Worm (Caenorhabditis elegans) whole organism, mixed stage, embryonic: Measurements from ENCODE around the gene sdz-5.

Experiments
- M03D4.4 ChIP-seq: sonication (generic microtip); optimal IDR thresholded peaks from 2 replicates; lab custom pipeline; 2017; ENCODE audit warnings: mild to moderate bottlenecking, missing genetic modification characterization, missing compliant biosample characterization
- bed-3 ChIP-seq: fragments of 200-800 bp; sonication (Bioruptor generic); optimal IDR thresholded peaks from 3 replicates; lab custom pipeline; 2018; ENCODE audit warnings: mild to moderate bottlenecking, missing genetic modification characterization, moderate library complexity, missing compliant biosample characterization
- ceh-43 ChIP-seq: fragments of 200-800 bp; sonication (Bioruptor generic); optimal IDR thresholded peaks from 2 replicates; lab custom pipeline; 2018; ENCODE audit warnings: mild to moderate bottlenecking, missing genetic modification characterization, moderate library complexity, missing compliant biosample characterization
- ceh-83 ChIP-seq: fragments of 200-800 bp; sonication (Bioruptor generic); optimal IDR thresholded peaks from 2 replicates; lab custom pipeline; 2018; ENCODE audit warnings: mild to moderate bottlenecking, missing genetic modification characterization, missing compliant biosample characterization
- ces-1 ChIP-seq: fragments of 150-350 bp; optimal IDR thresholded peaks from 2 replicates; lab custom pipeline; 2014; ENCODE audit warnings: missing biosample characterization, missing genetic modification reagents, missing genetic modification characterization
- drap-1 ChIP-seq: fragments of 200-800 bp; sonication (Bioruptor generic); optimal IDR thresholded peaks from 3 replicates; lab custom pipeline; 2018; ENCODE audit warnings: mild to moderate bottlenecking, missing genetic modification characterization, missing compliant biosample characterization
- elt-1 ChIP-seq: sonication (generic microtip); optimal IDR thresholded peaks from 2 replicates; lab custom pipeline; 2017; ENCODE audit warnings: missing genetic modification characterization, mild to moderate bottlenecking, missing compliant biosample characterization, antibody characterized with exemption, moderate library complexity, borderline replicate concordance; ENCODE audit not compliant: insufficient read depth
- elt-3 ChIP-seq: fragments of 150-350 bp; optimal IDR thresholded peaks from 2 replicates; lab custom pipeline; 2014; ENCODE audit warnings: missing biosample characterization, missing genetic modification characterization
- flh-1 ChIP-seq: fragments of 200-800 bp; sonication (Bioruptor generic); optimal IDR thresholded peaks from 2 replicates; lab custom pipeline; 2018; ENCODE audit warnings: mild to moderate bottlenecking, missing genetic modification characterization, moderate library complexity, missing compliant biosample characterization
- ham-2 ChIP-seq: fragments of 200-800 bp; sonication (Bioruptor generic); optimal IDR thresholded peaks from 2 replicates; lab custom pipeline; 2018; ENCODE audit warnings: mild to moderate bottlenecking, missing genetic modification characterization, missing compliant biosample characterization
- hlh-1 ChIP-seq: fragments of 150-350 bp; optimal IDR thresholded peaks from 2 replicates; lab custom pipeline; 2014; ENCODE audit warnings: missing biosample characterization, missing genetic modification reagents, missing genetic modification characterization
- lin-13 ChIP-seq: fragments of 150-350 bp; optimal IDR thresholded peaks from 2 replicates; lab custom pipeline; 2014; ENCODE audit warnings: missing biosample characterization, missing genetic modification characterization
- lin-32 ChIP-seq: fragments of 200-800 bp; sonication (Bioruptor generic); optimal IDR thresholded peaks from 2 replicates; lab custom pipeline; 2018; ENCODE audit warnings: mild to moderate bottlenecking, missing genetic modification characterization, missing compliant biosample characterization
- lsy-2 ChIP-seq: fragments of 150-350 bp; optimal IDR thresholded peaks from 2 replicates; lab custom pipeline; 2014; ENCODE audit warnings: missing biosample characterization, missing genetic modification characterization
- mab-5 ChIP-seq: fragments of 150-350 bp; optimal IDR thresholded peaks from 2 replicates; lab custom pipeline; 2014; ENCODE audit warnings: missing biosample characterization, missing genetic modification characterization
- mls-2 ChIP-seq: sonication (generic microtip); optimal IDR thresholded peaks from 2 replicates; lab custom pipeline; 2016; ENCODE audit warnings: mild to moderate bottlenecking, missing genetic modification characterization, moderate library complexity, missing compliant biosample characterization
- nhr-12 ChIP-seq: fragments of 150-350 bp; optimal IDR thresholded peaks from 2 replicates; lab custom pipeline; 2014; ENCODE audit warnings: missing biosample characterization, missing genetic modification characterization
- nhr-2 ChIP-seq: fragments of 150-350 bp; optimal IDR thresholded peaks from 2 replicates; lab custom pipeline; 2014; ENCODE audit warnings: missing biosample characterization, missing genetic modification characterization
- nhr-28 ChIP-seq: fragments of 150-350 bp; optimal IDR thresholded peaks from 2 replicates; lab custom pipeline; 2014; ENCODE audit warnings: missing biosample characterization, missing genetic modification characterization
- nhr-76 ChIP-seq: sonication (generic microtip); optimal IDR thresholded peaks from 2 replicates; lab custom pipeline; 2017; ENCODE audit warnings: missing biosample characterization, missing genetic modification characterization
- pha-4 ChIP-seq: fragments of 150-350 bp; optimal IDR thresholded peaks from 2 replicates; lab custom pipeline; 2018; ENCODE audit warnings: missing biosample characterization, missing genetic modification reagents, missing genetic modification characterization
- sem-2 ChIP-seq: fragments of 200-800 bp; sonication (Bioruptor generic); optimal IDR thresholded peaks from 2 replicates; lab custom pipeline; 2018; ENCODE audit warnings: mild to moderate bottlenecking, missing genetic modification characterization, missing compliant biosample characterization
- snpc-4 ChIP-seq: fragments of 150-350 bp; optimal IDR thresholded peaks from 2 replicates; lab custom pipeline; 2014; ENCODE audit warnings: missing biosample characterization, missing genetic modification characterization
- sptf-1 ChIP-seq: sonication (generic microtip); optimal IDR thresholded peaks from 2 replicates; lab custom pipeline; 2017; ENCODE audit warnings: mild to moderate bottlenecking, missing genetic modification characterization, moderate library complexity, missing compliant biosample characterization
- tbx-8 ChIP-seq: fragments of 200-800 bp; sonication (Bioruptor generic); optimal IDR thresholded peaks from 2 replicates; lab custom pipeline; 2018; ENCODE audit warnings: mild to moderate bottlenecking, missing genetic modification characterization, moderate library complexity, missing compliant biosample characterization
- unc-120 ChIP-seq: sonication (generic microtip); optimal IDR thresholded peaks from 2 replicates; lab custom pipeline; 2017; ENCODE audit warnings: missing genetic modification characterization, missing compliant biosample characterization; ENCODE audit not compliant: poor library complexity, severe bottlenecking
- unc-39 ChIP-seq: fragments of 150-350 bp; optimal IDR thresholded peaks from 2 replicates; lab custom pipeline; 2014; ENCODE audit warnings: missing biosample characterization, missing genetic modification characterization
- unc-62 ChIP-seq: fragments of 150-350 bp; optimal IDR thresholded peaks from 2 replicates; lab custom pipeline; 2014; ENCODE audit warnings: missing biosample characterization, missing genetic modification reagents, missing genetic modification characterization
- ztf-11 ChIP-seq: fragments of 150-350 bp; optimal IDR thresholded peaks from 2 replicates; lab custom pipeline; 2014; ENCODE audit warnings: missing biosample characterization, missing genetic modification characterization

The sdz-5 gene

DNA sequence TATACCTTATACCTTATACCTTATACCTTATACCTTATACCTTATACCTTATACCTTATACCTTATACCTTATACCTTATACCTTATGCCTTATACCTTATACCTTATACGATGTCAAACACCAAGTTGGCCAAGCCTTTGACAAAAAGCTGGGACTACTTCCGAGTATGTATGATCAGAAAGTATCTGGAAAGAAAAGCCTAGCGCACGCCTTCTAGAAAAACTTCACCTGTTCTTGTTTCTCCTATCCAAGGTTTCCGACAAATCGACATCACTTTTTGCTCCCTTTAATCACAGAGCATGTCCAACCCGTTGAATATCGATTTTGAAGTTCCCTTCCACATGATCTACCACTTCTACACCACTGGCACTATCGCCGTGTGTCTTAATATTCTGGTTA lies 39.9 kb downstream of the sdz-5 start, which contains the start of gene sri-28:
sri-28 (plus strand) TSS at position 301 of the 400 bp plus-strand sequence.
- TF ChIP-seq lin-13 (tag; lab: Kevin White, UChicago) (no peak), drap-1 (GFP tag; lab: Kevin White, UChicago) (no peak)

DNA sequence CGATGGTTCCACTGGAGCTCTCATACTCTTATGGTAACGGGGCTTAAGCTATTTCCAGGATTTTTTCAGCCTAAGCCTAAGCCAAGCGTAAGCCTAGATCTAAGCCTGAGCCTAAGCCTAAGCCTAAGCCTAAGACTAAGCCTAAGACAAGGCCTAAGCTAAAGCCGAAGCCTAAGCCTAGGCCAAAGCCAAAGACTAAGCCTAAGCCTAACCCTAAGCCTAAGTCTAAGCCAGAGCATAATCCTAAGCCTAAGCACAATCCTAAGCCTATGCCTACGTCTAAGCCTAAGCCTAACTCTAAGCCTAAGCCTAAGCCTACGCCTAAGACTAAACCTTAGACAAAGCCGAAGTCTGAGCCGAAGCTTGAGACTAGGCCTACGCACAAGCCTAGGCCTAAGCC lies 40.5 kb downstream of the sdz-5 start:
- peak; percentile 1 for TF ChIP-seq ham-2
- no peak for TF ChIP-seq nhr-2

DNA sequence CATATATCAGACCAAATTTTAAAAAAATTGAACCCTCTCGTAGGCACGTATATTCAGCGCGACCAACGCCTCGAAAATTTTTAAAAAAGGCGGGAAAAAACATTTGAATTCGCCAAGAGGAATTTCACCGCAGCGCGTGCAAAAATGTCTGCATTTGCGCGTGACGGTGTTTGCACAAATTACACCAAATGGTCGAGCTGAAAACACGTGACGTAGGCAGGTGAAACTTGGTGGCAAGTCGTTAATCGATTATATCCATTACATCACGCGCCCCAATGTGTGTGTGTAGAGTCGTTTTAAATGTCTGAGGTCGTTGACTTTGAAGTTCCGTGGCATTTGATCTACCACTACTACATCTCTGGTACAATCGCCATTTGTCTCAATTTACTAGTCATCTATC lies 42.2 kb downstream of the sdz-5 start, which contains the start of gene sri-31:
sri-31 (plus strand) TSS at position 301 of the 400 bp plus-strand sequence.
- TF ChIP-seq flh-1 (GFP tag; lab: Kevin White, UChicago) (no peak), unc-62 (GFP tag; lab: Kevin White, UChicago) (no peak), mls-2 (no peak), drap-1 (GFP tag; lab: Kevin White, UChicago) (no peak), lin-32 (GFP tag; lab: Kevin White, UChicago) (no peak), ceh-83 (GFP tag; lab: Kevin White, UChicago) (no peak)

DNA sequence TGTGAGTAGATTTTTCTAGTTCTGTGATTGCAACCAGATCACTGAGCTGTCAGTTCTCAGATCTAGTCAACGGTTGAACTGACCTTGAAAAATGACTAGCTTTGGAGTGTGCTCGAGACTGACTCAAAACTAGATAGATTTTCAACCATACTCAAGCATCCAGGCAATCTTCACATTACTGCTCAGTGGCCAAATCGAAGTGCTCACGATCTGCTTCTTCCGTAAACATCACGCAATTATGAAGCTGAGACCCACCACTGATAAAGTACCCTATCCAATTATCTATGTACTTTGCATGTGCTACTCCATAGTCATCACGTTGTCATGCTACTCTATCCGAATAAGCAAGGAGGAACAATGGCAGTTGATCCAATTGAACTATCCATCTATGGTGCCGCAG lies 42.8 kb downstream of the sdz-5 start:
- no peak for TF ChIP-seq drap-1 (GFP tag; lab: Kevin White, UChicago)
- no peak for TF ChIP-seq snpc-4 (tag; lab: Kevin White, UChicago)
- no peak for TF ChIP-seq nhr-2
- TF ChIP-seq lsy-2 (tag; lab: Kevin White, UChicago): no peak
- TF ChIP-seq M03D4.4: no peak
- TF ChIP-seq sptf-1 (tag; lab: Kevin White, UChicago): no peak
- TF ChIP-seq nhr-12 (tag; lab: Kevin White, UChicago): no peak
- no peak for TF ChIP-seq sem-2 (GFP tag; lab: Kevin White, UChicago)
- TF ChIP-seq lin-13 (tag; lab: Kevin White, UChicago): no peak
- TF ChIP-seq elt-1: no peak
- TF ChIP-seq mls-2: no peak
- no peak for TF ChIP-seq bed-3 (GFP tag; lab: Kevin White, UChicago)
- no peak for TF ChIP-seq mab-5 (tag; lab: Kevin White, UChicago)
- no peak for TF ChIP-seq ceh-83 (GFP tag; lab: Kevin White, UChicago)
- no peak for TF ChIP-seq pha-4 (tag; lab: Kevin White, UChicago)
- no peak for TF ChIP-seq ham-2

DNA sequence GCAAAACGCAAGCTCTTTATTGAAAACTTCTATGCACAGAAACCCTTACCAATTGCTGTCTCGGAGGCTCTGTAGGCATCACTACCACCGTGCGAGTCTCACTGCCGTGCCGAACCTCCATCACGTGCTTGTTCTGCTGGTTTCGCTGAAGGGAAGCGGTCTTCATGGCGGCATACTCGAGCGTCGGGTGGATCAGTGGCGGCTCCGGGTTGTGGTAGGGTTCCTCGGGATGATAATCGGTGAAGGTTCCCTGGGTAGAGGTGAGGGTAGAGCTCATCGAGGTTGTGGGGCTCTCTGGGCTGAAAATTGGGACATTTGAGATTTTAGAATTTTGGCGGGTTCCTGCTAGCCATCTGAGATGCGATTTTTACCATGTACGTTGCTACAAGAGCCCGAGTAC lies 44.3 kb downstream of the sdz-5 start:
- no peak for TF ChIP-seq ces-1 (GFP tag; lab: Kevin White, UChicago)
- no peak for TF ChIP-seq lsy-2 (tag; lab: Kevin White, UChicago)
- no peak for TF ChIP-seq hlh-1 (tag; lab: Kevin White, UChicago)

DNA sequence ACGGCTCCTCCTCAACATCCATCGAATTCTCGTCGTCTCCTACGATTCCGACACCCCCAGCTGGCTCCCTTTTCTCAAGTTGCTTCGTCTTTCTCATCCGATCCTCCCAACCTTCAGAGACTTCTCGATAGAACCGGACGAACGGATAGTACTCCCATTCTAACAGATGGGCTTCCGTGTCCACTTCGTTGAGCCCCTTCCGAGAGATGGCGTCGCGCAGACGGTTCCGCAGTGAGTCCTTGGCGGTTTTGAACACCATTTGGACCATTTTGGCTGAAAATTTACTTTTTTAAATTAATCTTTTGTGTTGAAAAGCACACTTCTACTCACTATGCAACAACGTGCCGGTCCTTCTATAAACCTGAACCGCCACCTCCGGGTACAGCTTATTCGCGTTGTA lies 45.2 kb downstream of the sdz-5 start:
- no peak for TF ChIP-seq elt-3 (tag; lab: Kevin White, UChicago)
- TF ChIP-seq lin-13 (tag; lab: Kevin White, UChicago): no peak
- no peak for TF ChIP-seq nhr-28 (tag; lab: Kevin White, UChicago)
- no peak for TF ChIP-seq hlh-1 (tag; lab: Kevin White, UChicago)
- no peak for TF ChIP-seq pha-4 (tag; lab: Kevin White, UChicago)
- TF ChIP-seq ceh-43: no peak
- no peak for TF ChIP-seq unc-62 (GFP tag; lab: Kevin White, UChicago)
- no peak for TF ChIP-seq unc-120 (tag; lab: Kevin White, UChicago)
- TF ChIP-seq M03D4.4: no peak
- TF ChIP-seq nhr-2: no peak
- TF ChIP-seq nhr-76 (tag; lab: Kevin White, UChicago): no peak
- TF ChIP-seq elt-1: no peak
- TF ChIP-seq bed-3 (GFP tag; lab: Kevin White, UChicago): no peak
- no peak for TF ChIP-seq lin-32 (GFP tag; lab: Kevin White, UChicago)
- TF ChIP-seq ceh-83 (GFP tag; lab: Kevin White, UChicago): no peak
- TF ChIP-seq mls-2: no peak
- no peak for TF ChIP-seq ces-1 (GFP tag; lab: Kevin White, UChicago)
- TF ChIP-seq sptf-1 (tag; lab: Kevin White, UChicago): no peak
- no peak for TF ChIP-seq ztf-11 (tag; lab: Kevin White, UChicago)

DNA sequence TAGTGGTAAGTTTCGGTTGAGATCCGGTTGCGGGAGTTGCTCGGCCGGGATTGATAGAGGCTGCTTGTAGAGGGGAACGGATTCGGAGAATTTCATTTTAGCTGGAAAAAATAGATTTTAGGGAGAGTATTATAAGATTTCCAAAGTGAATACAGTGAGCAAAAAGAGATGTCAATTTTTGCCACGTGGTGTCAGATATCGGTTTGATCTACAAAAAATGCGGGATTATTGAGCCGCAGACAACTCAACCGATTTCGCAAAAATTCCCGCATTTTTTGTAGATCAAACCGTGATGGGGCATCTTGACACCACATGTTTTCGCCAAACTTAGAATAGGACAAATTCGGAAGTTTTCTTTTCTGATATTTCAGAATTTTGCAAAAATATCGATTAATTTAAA lies 45.7 kb downstream of the sdz-5 start, which contains the start of gene lido-13:
lido-13 (minus strand) TSS at position 101 of the 400 bp plus-strand sequence.
- TF ChIP-seq tbx-8 (GFP tag; lab: Kevin White, UChicago) (no peak), nhr-76 (tag; lab: Kevin White, UChicago) (no peak), drap-1 (GFP tag; lab: Kevin White, UChicago) (no peak), sptf-1 (tag; lab: Kevin White, UChicago) (no peak), lin-32 (GFP tag; lab: Kevin White, UChicago) (no peak), unc-39 (no peak)
- TF ChIP-seq, all 35 proteins: peak for 0
